Worm (Caenorhabditis elegans): ENCODE data around the gene tbc-9.

tbc-9 gene

DNA sequence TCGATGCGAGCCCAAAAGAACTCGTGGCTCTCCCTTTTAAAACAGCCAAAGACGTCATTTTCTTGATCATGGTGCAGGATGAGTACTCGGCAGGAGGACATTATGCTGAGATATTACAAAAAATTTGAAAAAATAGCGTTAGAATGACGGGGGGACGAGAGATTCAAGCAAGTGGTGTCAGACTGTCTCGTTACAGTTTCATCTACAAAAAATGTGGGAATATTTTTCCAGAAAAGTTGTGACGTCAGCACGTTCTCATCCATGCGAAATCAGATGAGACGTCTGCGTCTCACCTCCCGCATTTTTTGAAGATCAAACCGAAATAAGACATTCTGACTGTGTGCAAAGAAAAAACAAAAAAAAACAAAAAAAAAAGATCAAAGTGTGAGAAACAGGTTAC is 37.5 kb upstream of the tbc-9 start, which contains the start of gene rsd-2:
rsd-2 (minus strand) TSS at position 101 of the 400 bp plus-strand sequence.
- no peak for TF ChIP-seq F13H6.1 (tag; optimal IDR thresholded peaks at IDR 0.05)
- TF ChIP-seq hlh-15 (tag; optimal IDR thresholded peaks at IDR 0.05), result no peak
- TF ChIP-seq ref-2 (tag; optimal IDR thresholded peaks at IDR 0.05), result no peak
- TF ChIP-seq pros-1 (tag; optimal IDR thresholded peaks at IDR 0.05), result no peak
- TF ChIP-seq ceh-2 (tag; optimal IDR thresholded peaks at IDR 0.05), result no peak
- TF ChIP-seq ceh-14 (tag; optimal IDR thresholded peaks at IDR 0.05), result no peak
- TF ChIP-seq eyg-1 (tag; optimal IDR thresholded peaks at IDR 0.05), result no peak
- TF ChIP-seq K02D7.2 (tag; optimal IDR thresholded peaks at IDR 0.05), result no peak
- TF ChIP-seq fax-1 (tag; optimal IDR thresholded peaks at IDR 0.05), result no peak
- no peak for TF ChIP-seq syd-9 (tag; optimal IDR thresholded peaks at IDR 0.05)
- no peak for TF ChIP-seq ceh-19 (GFP tag; optimal IDR thresholded peaks at IDR 0.05)
- TF ChIP-seq T23F11.4 (GFP tag; optimal IDR thresholded peaks at IDR 0.05), result no peak
- TF ChIP-seq Y22D7AL.16 (tag; optimal IDR thresholded peaks at IDR 0.05), result no peak

DNA sequence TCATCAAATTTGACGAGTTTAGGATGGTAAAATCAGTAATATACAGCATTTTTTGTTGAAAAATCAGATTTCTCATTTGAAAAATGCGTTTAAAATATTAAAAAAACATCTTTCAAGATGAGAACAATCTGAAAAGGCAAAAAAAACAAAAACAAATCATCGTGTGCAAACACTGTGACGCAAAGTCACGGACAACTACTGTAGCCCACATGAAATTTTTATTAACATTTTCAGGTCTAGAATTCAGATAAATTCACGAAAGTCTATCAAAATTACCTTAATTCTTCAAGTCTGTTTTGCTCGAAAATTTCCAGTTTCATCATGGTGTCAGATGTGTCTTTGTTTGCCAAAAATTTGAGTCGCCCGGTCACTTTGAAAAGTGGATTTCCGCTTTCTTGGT is 36.2 kb upstream of the tbc-9 start:
- no peak for TF ChIP-seq pqm-1 (tag; optimal IDR thresholded peaks at IDR 0.05)
- no peak for TF ChIP-seq hlh-13 (GFP tag; optimal IDR thresholded peaks at IDR 0.05)
- TF ChIP-seq pha-4 (tag; optimal IDR thresholded peaks at IDR 0.05), result no peak
- TF ChIP-seq T23F11.4 (GFP tag; optimal IDR thresholded peaks at IDR 0.05), result no peak
- no peak for TF ChIP-seq ceh-22 (tag; optimal IDR thresholded peaks at IDR 0.05)
- TF ChIP-seq ceh-34 (tag; optimal IDR thresholded peaks at IDR 0.05), result no peak
- TF ChIP-seq tbx-2 (tag; optimal IDR thresholded peaks at IDR 0.05), result no peak
- no peak for TF ChIP-seq ttx-3 (tag; optimal IDR thresholded peaks at IDR 0.05)
- TF ChIP-seq zip-5 (tag; optimal IDR thresholded peaks at IDR 0.05), result no peak
- TF ChIP-seq elt-4 (tag; optimal IDR thresholded peaks at IDR 0.05), result no peak
- no peak for TF ChIP-seq dmd-4 (tag; optimal IDR thresholded peaks at IDR 0.05; ENCODE audit: borderline replicate concordance)
- TF ChIP-seq madf-2 (tag; optimal IDR thresholded peaks at IDR 0.05), result no peak
- no peak for TF ChIP-seq ceh-2 (tag; optimal IDR thresholded peaks at IDR 0.05)
- TF ChIP-seq sox-2 (GFP tag; IDR thresholded peaks at IDR 0.05), result no peak
- no peak for TF ChIP-seq Y22D7AL.16 (tag; optimal IDR thresholded peaks at IDR 0.05)
- no peak for TF ChIP-seq eyg-1 (tag; optimal IDR thresholded peaks at IDR 0.05)
- no peak for TF ChIP-seq rnt-1 (tag; optimal IDR thresholded peaks at IDR 0.05)

DNA sequence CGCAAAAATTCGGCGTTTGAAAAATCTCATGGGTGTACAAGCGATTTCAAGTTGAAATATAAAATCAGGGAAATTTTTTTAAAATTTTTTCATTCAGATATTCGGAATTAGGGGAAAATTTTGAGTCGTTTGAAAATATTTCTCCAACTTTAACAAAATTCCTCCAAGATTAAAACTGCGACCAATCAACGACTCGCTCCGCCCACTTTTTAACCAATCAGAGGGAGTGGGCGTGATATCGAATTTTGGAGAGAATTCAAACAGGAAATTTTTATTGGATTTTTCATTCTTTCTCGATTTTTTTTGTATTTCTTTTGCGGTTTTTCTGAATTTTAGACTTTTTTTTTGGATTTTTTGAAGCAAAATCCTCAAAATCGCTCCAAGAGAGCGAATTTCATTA is 22.6 kb upstream of the tbc-9 start:
- TF ChIP-seq rnt-1 (tag; optimal IDR thresholded peaks at IDR 0.05) (no peak), nfya-1 (tag; optimal IDR thresholded peaks at IDR 0.05) (peak; percentile 90)

DNA sequence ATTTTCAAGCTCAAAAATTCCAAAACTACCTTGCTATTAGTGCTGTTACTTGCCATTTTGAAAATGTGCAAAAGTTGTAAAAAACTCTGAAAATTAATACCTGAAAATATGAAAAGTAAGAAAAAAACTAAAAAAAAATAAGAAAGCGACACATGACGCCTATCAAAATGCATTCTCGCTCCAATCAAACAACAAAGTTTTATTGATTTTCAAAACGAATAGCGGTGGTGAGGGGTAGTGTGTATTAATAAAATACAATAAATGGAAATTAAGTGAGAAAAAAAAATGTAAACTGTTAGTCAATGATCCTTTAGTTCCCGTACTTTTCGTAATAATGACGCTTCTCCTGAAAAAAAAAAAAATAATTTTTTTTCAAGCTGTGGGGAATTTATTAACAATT is 19.1 kb upstream of the tbc-9 start, which contains the start of gene dcap-2:
dcap-2 (minus strand) TSS at position 86 of the 400 bp plus-strand sequence.
- peak; percentile 73 for TF ChIP-seq ceh-48 (tag; optimal IDR thresholded peaks at IDR 0.05)
- no peak for TF ChIP-seq unc-42 (tag; optimal IDR thresholded peaks at IDR 0.05)
- TF ChIP-seq nfya-1 (tag; optimal IDR thresholded peaks at IDR 0.05), result peak; percentile 5

DNA sequence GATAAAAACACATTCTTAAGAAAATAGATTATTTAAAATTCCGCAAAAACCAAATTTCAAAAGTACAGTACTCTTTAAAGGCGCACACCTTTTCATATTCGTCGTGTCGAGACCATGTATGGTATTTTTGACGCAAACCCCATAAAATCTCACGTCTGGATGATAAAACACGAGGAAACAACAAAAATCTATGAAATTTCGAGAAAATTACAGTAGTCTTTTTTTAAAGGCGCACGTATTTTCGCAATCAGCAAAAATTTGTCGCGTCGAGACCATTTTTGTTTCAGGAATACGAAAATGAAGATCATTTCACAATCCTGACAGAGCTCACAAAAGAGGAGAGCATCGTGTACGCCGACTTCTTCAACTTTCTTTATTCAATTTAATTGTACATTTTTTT is 10.4 kb upstream of the tbc-9 start:
- TF ChIP-seq hlh-8 (tag; optimal IDR thresholded peaks at IDR 0.05) (no peak), gmeb-2 (tag; optimal IDR thresholded peaks at IDR 0.05) (no peak), Y22D7AL.16 (tag; optimal IDR thresholded peaks at IDR 0.05) (no peak), ceh-19 (GFP tag; optimal IDR thresholded peaks at IDR 0.05) (no peak), ceh-45 (GFP tag; IDR thresholded peaks at IDR 0.05) (no peak), ama-1 (optimal IDR thresholded peaks at IDR 0.05) (no peak), K09A11.1 (tag; optimal IDR thresholded peaks at IDR 0.05; ENCODE audit: insufficient read depth) (no peak), unc-55 (GFP tag; optimal IDR thresholded peaks at IDR 0.05) (no peak), mec-3 (tag; optimal IDR thresholded peaks at IDR 0.05; ENCODE audit: borderline replicate concordance) (no peak), nfya-1 (tag; optimal IDR thresholded peaks at IDR 0.05) (no peak), lin-11 (tag; optimal IDR thresholded peaks at IDR 0.05) (no peak), pat-9 (tag; optimal IDR thresholded peaks at IDR 0.05) (no peak), hlh-15 (tag; optimal IDR thresholded peaks at IDR 0.05) (no peak), sox-4 (tag; optimal IDR thresholded peaks at IDR 0.05) (no peak)
